Worm (Caenorhabditis elegans): ENCODE data around the gene K02D10.2.

K02D10.2 gene

ce11 chrIII:8782080-8782479 is 11.0 kb upstream of the K02D10.2 start:
- no peak for TF ChIP-seq rnt-1 (tag; optimal IDR thresholded peaks at IDR 0.05)
- TF ChIP-seq ceh-31 (tag; optimal IDR thresholded peaks at IDR 0.05) = peak; percentile 14

- TF ChIP-seq tbx-7 (tag; optimal IDR thresholded peaks at IDR 0.05) (no peak), fax-1 (tag; optimal IDR thresholded peaks at IDR 0.05) (no peak), fkh-6 (tag; optimal IDR thresholded peaks at IDR 0.05) (no peak), ceh-6 (GFP tag; optimal IDR thresholded peaks at IDR 0.05) (no peak), pag-3 (tag; optimal IDR thresholded peaks at IDR 0.05; ENCODE audit: borderline replicate concordance) (no peak), ceh-22 (tag; optimal IDR thresholded peaks at IDR 0.05) (no peak), ets-4 (tag; optimal IDR thresholded peaks at IDR 0.05) (no peak), hlh-13 (GFP tag; optimal IDR thresholded peaks at IDR 0.05) (no peak), ceh-2 (tag; optimal IDR thresholded peaks at IDR 0.05) (no peak), nhr-232 (tag; optimal IDR thresholded peaks at IDR 0.05) (no peak), syd-9 (tag; optimal IDR thresholded peaks at IDR 0.05) (no peak), sox-2 (GFP tag; IDR thresholded peaks at IDR 0.05) (no peak)
These were observed 9.4 kb upstream of the K02D10.2 start for ce11 chrIII:8780473-8780872.

- no peak for TF ChIP-seq hlh-6 (tag; optimal IDR thresholded peaks at IDR 0.05)
- TF ChIP-seq unc-42 (tag; optimal IDR thresholded peaks at IDR 0.05) = no peak
- TF ChIP-seq fkh-6 (tag; optimal IDR thresholded peaks at IDR 0.05) = no peak
- no peak for TF ChIP-seq sdc-2 (tag; optimal IDR thresholded peaks at IDR 0.05)
- TF ChIP-seq pag-3 (tag; optimal IDR thresholded peaks at IDR 0.05; ENCODE audit: borderline replicate concordance) = no peak
- TF ChIP-seq ahr-1 (tag; optimal IDR thresholded peaks at IDR 0.05) = no peak
- no peak for TF ChIP-seq rnt-1 (tag; optimal IDR thresholded peaks at IDR 0.05)
- TF ChIP-seq fax-1 (tag; optimal IDR thresholded peaks at IDR 0.05) = no peak
- TF ChIP-seq hlh-15 (tag; optimal IDR thresholded peaks at IDR 0.05) = no peak
- TF ChIP-seq tbx-7 (tag; optimal IDR thresholded peaks at IDR 0.05) = no peak
- no peak for TF ChIP-seq ets-4 (tag; optimal IDR thresholded peaks at IDR 0.05)
- no peak for TF ChIP-seq ceh-14 (tag; optimal IDR thresholded peaks at IDR 0.05)
- no peak for TF ChIP-seq fkh-10 (GFP tag; optimal IDR thresholded peaks at IDR 0.05)
- no peak for TF ChIP-seq unc-3 (GFP tag; conservative IDR thresholded peaks at IDR 0.05)
- no peak for TF ChIP-seq unc-3 (tag; optimal IDR thresholded peaks at IDR 0.05)
- TF ChIP-seq che-1 (tag; optimal IDR thresholded peaks at IDR 0.05) = no peak
- TF ChIP-seq mec-3 (tag; optimal IDR thresholded peaks at IDR 0.05; ENCODE audit: borderline replicate concordance) = no peak
- no peak for TF ChIP-seq pat-9 (tag; optimal IDR thresholded peaks at IDR 0.05)
- TF ChIP-seq T23F11.4 (GFP tag; optimal IDR thresholded peaks at IDR 0.05) = no peak
- TF ChIP-seq K09A11.1 (tag; optimal IDR thresholded peaks at IDR 0.05; ENCODE audit: insufficient read depth) = no peak
- TF ChIP-seq ceh-2 (tag; optimal IDR thresholded peaks at IDR 0.05) = no peak
These were observed 8.8 kb upstream of the K02D10.2 start, which contains the start of gene K02D10.4 for ce11 chrIII:8779912-8780311. TSS of gene K02D10.4 (minus strand) at chrIII:8780012.

- TF ChIP-seq nhr-11 (tag; optimal IDR thresholded peaks at IDR 0.05) (peak; percentile 41), ceh-24 (tag; optimal IDR thresholded peaks at IDR 0.05) (no peak), elt-2 (tag; optimal IDR thresholded peaks at IDR 0.05) (no peak)
These were observed 4.9 kb upstream of the K02D10.2 start, which contains the start of gene snap-29 for ce11 chrIII:8775953-8776352. TSS of gene snap-29 (plus strand) at chrIII:8776253.

- TF ChIP-seq hlh-6 (tag; optimal IDR thresholded peaks at IDR 0.05) (no peak), ref-2 (tag; optimal IDR thresholded peaks at IDR 0.05) (no peak), ceh-48 (tag; optimal IDR thresholded peaks at IDR 0.05) (no peak), ceh-30 (tag; optimal IDR thresholded peaks at IDR 0.05) (no peak), zip-5 (tag; optimal IDR thresholded peaks at IDR 0.05) (no peak), lin-11 (tag; optimal IDR thresholded peaks at IDR 0.05) (no peak), unc-55 (GFP tag; optimal IDR thresholded peaks at IDR 0.05) (no peak), tbx-2 (tag; optimal IDR thresholded peaks at IDR 0.05) (no peak)
These were observed 2.3 kb upstream of the K02D10.2 start for ce11 chrIII:8773375-8773774.
